Worm (Caenorhabditis elegans) whole organism, young adult: ENCODE measurements around the gene C04G2.10.

Experiments used
- ceh-27 ChIP-seq: fragments of 200-800 bp; sonication (Bioruptor generic); optimal IDR thresholded peaks from 2 replicates; lab custom pipeline; 2018; ENCODE audit warnings: mild to moderate bottlenecking, missing genetic modification characterization, moderate library complexity, missing compliant biosample characterization
- dox-1 ChIP-seq: fragments of 200-800 bp; sonication (Bioruptor generic); IDR thresholded peaks from 2 replicates; pipeline ENCODE4 v1.3.6; 2022; ENCODE audit warnings: missing genetic modification reagents, missing genetic modification characterization, missing compliant biosample characterization
- egl-44 ChIP-seq: fragments of 200-800 bp; sonication (Bioruptor generic); IDR thresholded peaks from 2 replicates; pipeline ENCODE4 v1.3.6; 2022; ENCODE audit warnings: missing genetic modification reagents, missing genetic modification characterization, missing compliant biosample characterization
- ets-4 ChIP-seq: fragments of 200-800 bp; sonication (Bioruptor generic); optimal IDR thresholded peaks from 2 replicates; lab custom pipeline; 2018; ENCODE audit warnings: mild to moderate bottlenecking, missing genetic modification characterization, missing compliant biosample characterization
- gei-17 ChIP-seq: fragments of 200-800 bp; sonication (Bioruptor generic); optimal IDR thresholded peaks from 2 replicates; lab custom pipeline; 2018; ENCODE audit warnings: mild to moderate bottlenecking, missing genetic modification characterization, missing compliant biosample characterization
- nhr-179 ChIP-seq: sonication (generic microtip); optimal IDR thresholded peaks from 2 replicates; lab custom pipeline; 2016; ENCODE audit warnings: mild to moderate bottlenecking, missing genetic modification characterization, missing compliant biosample characterization
- unc-62 ChIP-seq: fragments of 150-350 bp; optimal IDR thresholded peaks from 2 replicates; lab custom pipeline; 2014; ENCODE audit warnings: missing biosample characterization, missing genetic modification reagents, missing genetic modification characterization

DNA sequence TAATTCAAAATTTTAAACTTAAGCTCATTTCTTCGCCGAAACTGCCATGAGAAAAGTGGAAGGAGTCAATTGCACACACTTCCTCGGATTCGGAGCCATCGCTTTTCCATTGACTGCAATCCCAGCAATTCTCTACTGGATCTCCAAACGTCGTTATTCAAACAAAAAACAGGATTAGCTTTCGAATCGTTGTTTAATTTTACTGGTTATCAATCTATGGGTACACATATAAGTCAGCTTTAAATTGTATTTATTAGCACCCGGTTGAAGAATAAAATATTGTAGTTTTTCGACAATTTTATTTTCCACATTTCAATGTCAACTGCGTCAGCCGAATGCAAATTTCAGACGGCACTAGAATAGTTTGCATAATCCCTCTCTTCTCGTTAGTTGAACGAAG lies 14.7 kb downstream of the C04G2.10 start, which contains the start of gene glt-3:
- TF ChIP-seq ets-4 (no peak), dox-1 (no peak), ceh-27 (no peak), egl-44 (GFP tag; lab: Robert Waterston, UW) (no peak), nhr-179 (tag; lab: Kevin White, UChicago) (no peak), gei-17 (GFP tag; lab: Kevin White, UChicago) (no peak), unc-62 (no peak)
